Fruit fly (Drosophila melanogaster) whole organism, embryonic: ENCODE results near the gene CG32811.
A peak's percentile ranks its signal among the peaks of the same experiment; 100 is the strongest.

Experiments
- B-H2 ChIP-seq: fragments of 200-800 bp; sonication (Bioruptor generic); optimal IDR thresholded peaks from 2 replicates; lab custom pipeline; 2018; ENCODE audit warnings: missing biosample characterization, mild to moderate bottlenecking, missing genetic modification characterization
- CG11085 ChIP-seq: fragments of 200-800 bp; sonication (Bioruptor generic); IDR thresholded peaks from 2 replicates; pipeline ENCODE4 v1.3.6; 2022; ENCODE audit warnings: missing biosample characterization, missing genetic modification characterization
- CG13424 ChIP-seq: fragments of 200-800 bp; sonication (Bioruptor generic); optimal IDR thresholded peaks from 2 replicates; lab custom pipeline; 2019; ENCODE audit warnings: missing biosample characterization, mild to moderate bottlenecking, missing genetic modification characterization, moderate library complexity
- CG14441 ChIP-seq: fragments of 200-800 bp; sonication (Bioruptor generic); IDR thresholded peaks from 2 replicates; pipeline ENCODE4 v1.3.6; 2022; ENCODE audit warnings: missing biosample characterization, missing genetic modification characterization
- CG14860 ChIP-seq: fragments of 200-800 bp; sonication (Bioruptor generic); IDR thresholded peaks from 3 replicates; pipeline ENCODE4 v1.3.6; 2022; ENCODE audit warnings: missing biosample characterization, missing genetic modification characterization; ENCODE audit not compliant: partially characterized antibody
- CG15073 ChIP-seq: fragments of 200-800 bp; sonication (Bioruptor generic); optimal IDR thresholded peaks from 2 replicates; lab custom pipeline; 2016; ENCODE audit warnings: missing biosample characterization, missing genetic modification characterization
- CG15696 ChIP-seq: fragments of 200-800 bp; sonication (Bioruptor generic); optimal IDR thresholded peaks from 2 replicates; lab custom pipeline; 2019; ENCODE audit warnings: missing biosample characterization, mild to moderate bottlenecking, missing genetic modification characterization, moderate library complexity
- CG1603 ChIP-seq: fragments of 200-800 bp; sonication (Bioruptor generic); optimal IDR thresholded peaks from 2 replicates; lab custom pipeline; 2019; ENCODE audit warnings: missing biosample characterization, mild to moderate bottlenecking, missing genetic modification characterization, moderate library complexity
- CG17912 ChIP-seq: fragments of 200-800 bp; sonication (Bioruptor generic); optimal IDR thresholded peaks from 2 replicates; lab custom pipeline; 2018; ENCODE audit warnings: missing biosample characterization, mild to moderate bottlenecking, missing genetic modification characterization
- CG3847 ChIP-seq: fragments of 200-800 bp; sonication (Bioruptor generic); IDR thresholded peaks from 2 replicates; pipeline ENCODE4 v1.3.6; 2022; ENCODE audit warnings: missing biosample characterization, missing genetic modification characterization
- CG3995 ChIP-seq: fragments of 200-800 bp; sonication (Bioruptor generic); optimal IDR thresholded peaks from 3 replicates; lab custom pipeline; 2016; ENCODE audit warnings: missing biosample characterization, missing genetic modification characterization
- CG6254 ChIP-seq: fragments of 200-800 bp; sonication (Bioruptor generic); optimal IDR thresholded peaks from 3 replicates; lab custom pipeline; 2017; ENCODE audit warnings: mild to moderate bottlenecking, missing biosample characterization, missing genetic modification reagents, missing genetic modification characterization
- CG7745 ChIP-seq: fragments of 200-800 bp; sonication (Bioruptor generic); optimal IDR thresholded peaks from 2 replicates; lab custom pipeline; 2018; ENCODE audit warnings: missing biosample characterization, mild to moderate bottlenecking, missing genetic modification characterization, moderate library complexity
- CG9215 ChIP-seq: fragments of 200-800 bp; sonication (Bioruptor generic); IDR thresholded peaks from 2 replicates; pipeline ENCODE4 v1.3.6; 2022; ENCODE audit warnings: missing biosample characterization, missing genetic modification characterization
- CG9727 ChIP-seq: fragments of 200-800 bp; sonication (Bioruptor generic); optimal IDR thresholded peaks from 3 replicates; lab custom pipeline; 2017; ENCODE audit warnings: missing biosample characterization, mild to moderate bottlenecking, missing genetic modification characterization
- CG9797 ChIP-seq: fragments of 200-800 bp; sonication (Bioruptor generic); optimal IDR thresholded peaks from 3 replicates; lab custom pipeline; 2018; ENCODE audit warnings: missing biosample characterization, mild to moderate bottlenecking, missing genetic modification characterization
- CG9876 ChIP-seq: fragments of 200-800 bp; sonication (Bioruptor generic); optimal IDR thresholded peaks from 2 replicates; lab custom pipeline; 2016; ENCODE audit warnings: missing biosample characterization, missing genetic modification characterization
- Deaf1 ChIP-seq: fragments of 200-800 bp; optimal IDR thresholded peaks from 3 replicates; lab custom pipeline; 2019; ENCODE audit warnings: missing biosample characterization, mild to moderate bottlenecking, missing genetic modification characterization, moderate library complexity
- Ets65A ChIP-seq: fragments of 200-800 bp; sonication (Bioruptor generic); peaks from one replicate; lab custom pipeline; 2016; ENCODE audit warnings: missing biosample characterization, missing genetic modification characterization
- GATAe ChIP-seq: fragments of 200-800 bp; sonication (Bioruptor generic); conservative IDR thresholded peaks from 2 replicates; pipeline ENCODE4 v1.3.6; 2022; ENCODE audit warnings: missing biosample characterization, missing genetic modification characterization
- H15 ChIP-seq: fragments of 200-800 bp; sonication (Bioruptor generic); IDR thresholded peaks from 3 replicates; pipeline ENCODE4 v1.3.6; 2022; ENCODE audit warnings: missing biosample characterization, missing genetic modification characterization
- Hr3 ChIP-seq: fragments of 200-800 bp; sonication (Bioruptor generic); optimal IDR thresholded peaks from 3 replicates; lab custom pipeline; 2016; ENCODE audit warnings: missing biosample characterization, missing genetic modification characterization
- Hsf ChIP-seq: fragments of 200-800 bp; sonication (Bioruptor generic); optimal IDR thresholded peaks from 3 replicates; lab custom pipeline; 2016; ENCODE audit warnings: missing biosample characterization, missing genetic modification characterization
- PHDP ChIP-seq: fragments of 200-800 bp; sonication (Bioruptor generic); optimal IDR thresholded peaks from 3 replicates; lab custom pipeline; 2018; ENCODE audit warnings: missing biosample characterization, mild to moderate bottlenecking, missing genetic modification characterization, moderate library complexity
- Rx ChIP-seq: fragments of 200-800 bp; sonication (Bioruptor generic); IDR thresholded peaks from 2 replicates; pipeline ENCODE4 v1.3.6; 2022; ENCODE audit warnings: missing biosample characterization, missing genetic modification characterization
- Sox102F ChIP-seq: fragments of 200-800 bp; sonication (Bioruptor generic); optimal IDR thresholded peaks from 2 replicates; lab custom pipeline; 2018; ENCODE audit warnings: missing biosample characterization, mild to moderate bottlenecking, missing genetic modification characterization, moderate library complexity
- TFAM ChIP-seq: fragments of 200-800 bp; sonication (Bioruptor generic); optimal IDR thresholded peaks from 2 replicates; lab custom pipeline; 2017; ENCODE audit warnings: missing biosample characterization, missing genetic modification characterization, inconsistent platforms
- Xrp1 ChIP-seq: fragments of 200-800 bp; sonication (Bioruptor generic); IDR thresholded peaks from 2 replicates; pipeline ENCODE4 v1.3.6; 2022; ENCODE audit warnings: missing biosample characterization, missing genetic modification characterization
- ab ChIP-seq: fragments of 200-800 bp; sonication (Bioruptor generic); optimal IDR thresholded peaks from 2 replicates; lab custom pipeline; 2016; ENCODE audit warnings: missing biosample characterization, missing genetic modification characterization
- bcd ChIP-seq: fragments of 200-800 bp; sonication (Bioruptor generic); optimal IDR thresholded peaks from 2 replicates; lab custom pipeline; 2017; ENCODE audit warnings: missing biosample characterization, mild to moderate bottlenecking, missing genetic modification characterization
- bowl ChIP-seq: fragments of 200-800 bp; sonication (Bioruptor generic); IDR thresholded peaks from 2 replicates; pipeline ENCODE4 v1.3.6; 2022; ENCODE audit warnings: missing biosample characterization, missing genetic modification characterization
- crc ChIP-seq: fragments of 200-800 bp; sonication (Bioruptor generic); optimal IDR thresholded peaks from 2 replicates; lab custom pipeline; 2016; ENCODE audit warnings: missing biosample characterization, missing genetic modification characterization
- dimm ChIP-seq: fragments of 200-800 bp; sonication (Bioruptor generic); IDR thresholded peaks from 2 replicates; pipeline ENCODE4 v1.3.6; 2022; ENCODE audit warnings: missing biosample characterization, missing genetic modification characterization
- fru ChIP-seq: fragments of >200 bp; optimal IDR thresholded peaks from 2 replicates; lab custom pipeline; 2017
- ftz-f1 ChIP-seq: fragments of 200-800 bp; sonication (Bioruptor generic); optimal IDR thresholded peaks from 2 replicates; lab custom pipeline; 2016; ENCODE audit warnings: missing biosample characterization, missing genetic modification characterization
- gfzf ChIP-seq: fragments of 200-800 bp; sonication (Bioruptor generic); optimal IDR thresholded peaks from 2 replicates; lab custom pipeline; 2016; ENCODE audit warnings: missing biosample characterization, mild to moderate bottlenecking, missing genetic modification characterization, moderate library complexity
- hb ChIP-seq: fragments of 200-800 bp; sonication (Bioruptor generic); IDR thresholded peaks from 3 replicates; pipeline ENCODE4 v1.3.6; 2022; ENCODE audit warnings: missing biosample characterization, missing genetic modification characterization; ENCODE audit not compliant: partially characterized antibody
- inv ChIP-seq: fragments of 200-800 bp; sonication (Bioruptor generic); IDR thresholded peaks from 2 replicates; pipeline ENCODE4 v1.3.6; 2022; ENCODE audit warnings: missing biosample characterization, missing genetic modification characterization; ENCODE audit not compliant: partially characterized antibody
- kah ChIP-seq: fragments of 200-800 bp; sonication (Bioruptor generic); optimal IDR thresholded peaks from 2 replicates; lab custom pipeline; 2018; ENCODE audit warnings: missing biosample characterization, mild to moderate bottlenecking, missing genetic modification characterization
- kni ChIP-seq: fragments of 200-800 bp; sonication (Bioruptor generic); optimal IDR thresholded peaks from 3 replicates; lab custom pipeline; 2017; ENCODE audit warnings: mild to moderate bottlenecking, missing biosample characterization, missing genetic modification reagents, missing genetic modification characterization
- mirr ChIP-seq: fragments of 200-800 bp; sonication (Bioruptor generic); optimal IDR thresholded peaks from 3 replicates; lab custom pipeline; 2018; ENCODE audit warnings: missing biosample characterization, mild to moderate bottlenecking, missing genetic modification characterization
- nau ChIP-seq: fragments of 200-800 bp; sonication (Bioruptor generic); optimal IDR thresholded peaks from 3 replicates; lab custom pipeline; 2017; ENCODE audit warnings: missing biosample characterization, mild to moderate bottlenecking, missing genetic modification characterization, missing genetic modification reagents
- onecut ChIP-seq: fragments of 200-800 bp; sonication (Bioruptor generic); IDR thresholded peaks from 2 replicates; pipeline ENCODE4 v1.3.6; 2022; ENCODE audit warnings: missing biosample characterization, missing genetic modification characterization
- otp ChIP-seq: fragments of 200-800 bp; sonication (Bioruptor generic); IDR thresholded peaks from 3 replicates; pipeline ENCODE4, ENCODE4 v1.3.6; 2022; ENCODE audit warnings: missing biosample characterization, missing genetic modification characterization
- pnt ChIP-seq: fragments of 200-800 bp; sonication (Bioruptor generic); optimal IDR thresholded peaks from 3 replicates; lab custom pipeline; 2016; ENCODE audit warnings: missing biosample characterization, missing genetic modification characterization
- row ChIP-seq: fragments of 200-800 bp; sonication (Bioruptor generic); IDR thresholded peaks from 3 replicates; pipeline ENCODE4 v1.3.6; 2022; ENCODE audit warnings: missing biosample characterization, missing genetic modification characterization
- sd ChIP-seq: fragments of 200-800 bp; sonication (Bioruptor generic); optimal IDR thresholded peaks from 3 replicates; lab custom pipeline; 2018; ENCODE audit warnings: missing biosample characterization, mild to moderate bottlenecking, missing genetic modification characterization, moderate library complexity
- sima ChIP-seq: fragments of 200-800 bp; sonication (Bioruptor generic); optimal IDR thresholded peaks from 2 replicates; lab custom pipeline; 2016; ENCODE audit warnings: missing biosample characterization, missing genetic modification characterization
- sqz ChIP-seq: fragments of 200-800 bp; sonication (Bioruptor generic); optimal IDR thresholded peaks from 3 replicates; lab custom pipeline; 2018; ENCODE audit warnings: missing biosample characterization, mild to moderate bottlenecking, missing genetic modification characterization
- sr ChIP-seq: fragments of 200-800 bp; sonication (Bioruptor generic); IDR thresholded peaks from 3 replicates; pipeline ENCODE4 v1.3.6; 2022; ENCODE audit warnings: missing biosample characterization, missing genetic modification characterization
- usp ChIP-seq: fragments of >200 bp; optimal IDR thresholded peaks from 2 replicates; lab custom pipeline; 2017; ENCODE audit warnings: missing biosample characterization, missing genetic modification characterization
- vvl ChIP-seq: fragments of 200-800 bp; sonication (Bioruptor generic); IDR thresholded peaks from 2 replicates; pipeline ENCODE4 v1.3.6; 2022; ENCODE audit warnings: missing biosample characterization, missing genetic modification characterization

The CG32811 gene

DNA sequence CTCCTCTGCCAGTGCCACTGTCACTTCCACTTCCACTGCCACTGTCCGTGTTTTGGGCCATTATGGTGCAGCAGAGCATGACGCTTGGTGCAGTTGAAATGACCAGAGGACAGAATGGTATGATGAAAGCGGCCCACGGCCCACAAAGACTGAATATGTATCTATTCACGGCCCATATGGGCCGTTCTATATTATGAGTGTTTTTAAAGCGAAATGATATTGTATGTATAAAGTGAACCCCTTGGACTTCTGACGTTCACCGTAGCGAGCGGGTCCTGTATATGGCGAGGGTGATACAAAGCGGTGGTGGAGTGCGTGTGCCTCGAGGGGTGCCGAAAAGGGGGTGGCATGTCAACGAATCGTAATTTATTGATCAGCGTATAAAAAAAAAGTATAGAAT, 28.5 kb downstream of the CG32811 start (continued):
- TF ChIP-seq CG14441 (GFP tag; lab: Robert Waterston, UW) (0 out of 2 replicates have a peak, but pooled peaks have one; percentile 13), ab (GFP tag; lab: Kevin White, UChicago) (no peak), B-H2 (GFP tag; lab: Kevin White, UChicago) (no peak), usp (GFP tag; lab: Kevin White, UChicago) (no peak), Rx (no peak), sima (GFP tag; lab: Kevin White, UChicago) (no peak), CG1603 (tag; lab: Kevin White, UChicago) (peak; percentile 18), inv (GFP tag; lab: Robert Waterston, UW) (no peak), CG13424 (tag; lab: Kevin White, UChicago) (no peak), dimm (GFP tag; lab: Robert Waterston, UW) (no peak), vvl (peak; percentile 30; the same call in 1 of the 2 replicates), CG9727 (GFP tag; lab: Kevin White, UChicago) (no peak), Ets65A (GFP tag; lab: Kevin White, UChicago) (peak; percentile 39), Deaf1 (tag; lab: Kevin White, UChicago) (no peak), CG7745 (tag; lab: Kevin White, UChicago) (no peak), bcd (GFP tag; lab: Kevin White, UChicago) (no peak), sr (no peak), CG3847 (no peak), mirr (GFP tag; lab: Kevin White, UChicago) (no peak), CG14860 (no peak), ftz-f1 (GFP tag; lab: Kevin White, UChicago) (no peak), crc (no peak), CG17912 (no peak), CG11085 (no peak), GATAe (GFP tag; lab: Robert Waterston, UW) (no peak), bowl (GFP tag; lab: Robert Waterston, UW) (no peak), Xrp1 (GFP tag; lab: Robert Waterston, UW) (0 out of 2 replicates have a peak, but pooled peaks have one; percentile 29), CG9215 (GFP tag; lab: Robert Waterston, UW) (no peak), CG15073 (GFP tag; lab: Kevin White, UChicago) (no peak), kah (GFP tag; lab: Kevin White, UChicago) (no peak), nau (GFP tag; lab: Kevin White, UChicago) (no peak), sd (tag; lab: Kevin White, UChicago) (no peak), CG3995 (GFP tag; lab: Kevin White, UChicago) (no peak), sqz (no peak), Hsf (GFP tag; lab: Kevin White, UChicago) (no peak), CG6254 (no peak), PHDP (tag; lab: Kevin White, UChicago) (no peak), fru (lab: Kevin White, UChicago) (no peak), pnt (GFP tag; lab: Kevin White, UChicago) (no peak), CG9797 (GFP tag; lab: Kevin White, UChicago) (no peak), kni (GFP tag; lab: Kevin White, UChicago) (no peak), hb (GFP tag; lab: Robert Waterston, UW) (no peak), H15 (GFP tag; lab: Robert Waterston, UW) (peak; percentile 51; the same call in 1 of the 3 replicates), Hr3 (GFP tag; lab: Kevin White, UChicago) (no peak), otp (GFP tag; lab: Robert Waterston, UW) (no peak), CG15696 (tag; lab: Kevin White, UChicago) (no peak), gfzf (GFP tag; lab: Kevin White, UChicago) (no peak), Sox102F (GFP tag; lab: Kevin White, UChicago) (peak; percentile 40), row (GFP tag; lab: Robert Waterston, UW) (peak; percentile 45; the same call in 2 of the 3 replicates), TFAM (GFP tag; lab: Kevin White, UChicago) (no peak), CG9876 (GFP tag; lab: Kevin White, UChicago) (no peak), onecut (0 out of 2 replicates have a peak, but pooled peaks have one; percentile 16)
